Worm (Caenorhabditis elegans) whole organism, late embryonic: ENCODE results near the gene F59F3.6.

Experiments used
- Y22D7AL.16 ChIP-seq: sonication (generic microtip); optimal IDR thresholded peaks from 2 replicates; lab custom pipeline; 2016; ENCODE audit warnings: missing genetic modification characterization, missing compliant biosample characterization
- ahr-1 ChIP-seq: sonication (generic microtip); optimal IDR thresholded peaks from 2 replicates; lab custom pipeline; 2016; ENCODE audit warnings: missing genetic modification characterization, missing compliant biosample characterization
- ceh-2 ChIP-seq: sonication (generic microtip); optimal IDR thresholded peaks from 2 replicates; lab custom pipeline; 2016; ENCODE audit warnings: missing genotype, missing genetic modification characterization, missing compliant biosample characterization
- ceh-24 ChIP-seq: sonication (generic microtip); optimal IDR thresholded peaks from 2 replicates; lab custom pipeline; 2016; ENCODE audit warnings: mild to moderate bottlenecking, missing genetic modification characterization, missing compliant biosample characterization
- ceh-30 ChIP-seq: fragments of 150-350 bp; optimal IDR thresholded peaks from 2 replicates; lab custom pipeline; 2014; ENCODE audit warnings: missing biosample characterization, missing genetic modification characterization
- ceh-31 ChIP-seq: sonication (generic microtip); optimal IDR thresholded peaks from 2 replicates; lab custom pipeline; 2016; ENCODE audit warnings: missing genetic modification characterization, missing compliant biosample characterization
- ceh-45 ChIP-seq: fragments of 200-800 bp; sonication (Bioruptor generic); IDR thresholded peaks from 2 replicates; pipeline ENCODE4 v1.3.6; 2022; ENCODE audit warnings: missing genetic modification reagents, missing genetic modification characterization, missing compliant biosample characterization
- ceh-48 ChIP-seq: sonication (generic microtip); optimal IDR thresholded peaks from 2 replicates; lab custom pipeline; 2016; ENCODE audit warnings: missing genetic modification characterization, inconsistent platforms, missing compliant biosample characterization
- ceh-6 ChIP-seq: fragments of 200-800 bp; sonication (Bioruptor generic); optimal IDR thresholded peaks from 2 replicates; lab custom pipeline; 2018; ENCODE audit warnings: mild to moderate bottlenecking, missing genetic modification characterization, missing compliant biosample characterization
- ceh-9 ChIP-seq: sonication (generic microtip); optimal IDR thresholded peaks from 2 replicates; lab custom pipeline; 2016; ENCODE audit warnings: mild to moderate bottlenecking, missing genetic modification characterization, inconsistent platforms, missing compliant biosample characterization
- elt-2 ChIP-seq: sonication (generic microtip); optimal IDR thresholded peaks from 2 replicates; lab custom pipeline; 2016; ENCODE audit warnings: missing genetic modification reagents, missing genetic modification characterization, missing compliant biosample characterization
- ets-4 ChIP-seq: sonication (generic microtip); optimal IDR thresholded peaks from 2 replicates; lab custom pipeline; 2016; ENCODE audit warnings: missing genetic modification characterization, missing compliant biosample characterization
- eyg-1 ChIP-seq: sonication (generic microtip); optimal IDR thresholded peaks from 2 replicates; lab custom pipeline; 2016; ENCODE audit warnings: missing genotype, missing genetic modification characterization, missing compliant biosample characterization
- fkh-10 ChIP-seq: fragments of 150-350 bp; optimal IDR thresholded peaks from 2 replicates; lab custom pipeline; 2014; ENCODE audit warnings: missing biosample characterization, missing genetic modification reagents, missing genetic modification characterization
- gmeb-2 ChIP-seq: sonication (generic microtip); optimal IDR thresholded peaks from 2 replicates; lab custom pipeline; 2016; ENCODE audit warnings: missing genetic modification characterization, inconsistent platforms, missing compliant biosample characterization
- hlh-15 ChIP-seq: sonication (generic microtip); optimal IDR thresholded peaks from 2 replicates; lab custom pipeline; 2016; ENCODE audit warnings: missing genetic modification characterization, missing compliant biosample characterization
- hlh-30 ChIP-seq: sonication (generic microtip); optimal IDR thresholded peaks from 2 replicates; lab custom pipeline; 2017; ENCODE audit warnings: antibody characterized with exemption, missing genetic modification characterization, missing compliant biosample characterization; ENCODE audit not compliant: insufficient read depth
- hlh-6 ChIP-seq: sonication (generic microtip); optimal IDR thresholded peaks from 2 replicates; lab custom pipeline; 2016; ENCODE audit warnings: missing genotype, missing genetic modification characterization, missing compliant biosample characterization
- hlh-8 ChIP-seq: sonication (generic microtip); optimal IDR thresholded peaks from 2 replicates; lab custom pipeline; 2016; ENCODE audit warnings: missing genotype, missing genetic modification characterization, missing compliant biosample characterization
- lim-6 ChIP-seq: sonication (generic microtip); optimal IDR thresholded peaks from 2 replicates; lab custom pipeline; 2016; ENCODE audit warnings: missing genetic modification characterization, missing compliant biosample characterization
- lin-11 ChIP-seq: fragments of 200-800 bp; sonication (Bioruptor generic); optimal IDR thresholded peaks from 2 replicates; lab custom pipeline; 2018; ENCODE audit warnings: mild to moderate bottlenecking, missing genetic modification characterization, missing compliant biosample characterization
- madf-2 ChIP-seq: sonication (generic microtip); optimal IDR thresholded peaks from 2 replicates; lab custom pipeline; 2017; ENCODE audit warnings: missing genetic modification characterization, missing compliant biosample characterization
- mec-3 ChIP-seq: sonication (generic microtip); optimal IDR thresholded peaks from 2 replicates; lab custom pipeline; 2016; ENCODE audit warnings: borderline replicate concordance, missing genetic modification characterization, missing compliant biosample characterization
- nfya-1 ChIP-seq: sonication (generic microtip); optimal IDR thresholded peaks from 2 replicates; lab custom pipeline; 2017; ENCODE audit warnings: missing genetic modification characterization, mild to moderate bottlenecking, missing compliant biosample characterization, antibody characterized with exemption, moderate library complexity
- nhr-11 ChIP-seq: fragments of 150-350 bp; optimal IDR thresholded peaks from 2 replicates; lab custom pipeline; 2014; ENCODE audit warnings: missing biosample characterization, missing genetic modification characterization
- nhr-232 ChIP-seq: sonication (generic microtip); optimal IDR thresholded peaks from 2 replicates; lab custom pipeline; 2016; ENCODE audit warnings: missing genetic modification characterization, missing compliant biosample characterization
- npax-4 ChIP-seq: sonication (generic microtip); optimal IDR thresholded peaks from 2 replicates; lab custom pipeline; 2016; ENCODE audit warnings: missing genetic modification characterization, missing compliant biosample characterization
- pat-9 ChIP-seq: fragments of 200-800 bp; sonication (Bioruptor generic); optimal IDR thresholded peaks from 2 replicates; lab custom pipeline; 2018; ENCODE audit warnings: mild to moderate bottlenecking, missing genetic modification characterization, moderate library complexity, missing compliant biosample characterization
- pha-2 ChIP-seq: sonication (generic microtip); optimal IDR thresholded peaks from 2 replicates; lab custom pipeline; 2017; ENCODE audit warnings: mild to moderate bottlenecking, missing genetic modification characterization, missing compliant biosample characterization
- pha-4 ChIP-seq: fragments of 150-350 bp; optimal IDR thresholded peaks from 2 replicates; lab custom pipeline; 2018; ENCODE audit warnings: missing biosample characterization, missing genetic modification reagents, missing genetic modification characterization
- pqm-1 ChIP-seq: sonication (generic microtip); optimal IDR thresholded peaks from 2 replicates; lab custom pipeline; 2016; ENCODE audit warnings: missing genetic modification characterization, missing compliant biosample characterization
- sdc-2 ChIP-seq: sonication (generic microtip); optimal IDR thresholded peaks from 2 replicates; lab custom pipeline; 2016; ENCODE audit warnings: missing genotype, missing genetic modification characterization, missing compliant biosample characterization
- sox-4 ChIP-seq: sonication (generic microtip); optimal IDR thresholded peaks from 2 replicates; lab custom pipeline; 2017; ENCODE audit warnings: mild to moderate bottlenecking, missing genetic modification characterization, inconsistent platforms, missing compliant biosample characterization
- unc-42 ChIP-seq: sonication (generic microtip); optimal IDR thresholded peaks from 2 replicates; lab custom pipeline; 2016; ENCODE audit warnings: missing genotype, missing genetic modification characterization, missing compliant biosample characterization
- unc-55 ChIP-seq: sonication (generic microtip); optimal IDR thresholded peaks from 2 replicates; lab custom pipeline; 2017; ENCODE audit warnings: missing biosample characterization, missing genetic modification reagents, missing genetic modification characterization
- zip-5 ChIP-seq: sonication (generic microtip); optimal IDR thresholded peaks from 2 replicates; lab custom pipeline; 2016; ENCODE audit warnings: missing genetic modification characterization, missing compliant biosample characterization

Gene F59F3.6

ce11 chrX:10970629-10971028 lies 28.4 kb downstream of the F59F3.6 start, which contains the start of gene K09C8.8:
Gene K09C8.8 (plus strand): TSS chrX:10970929.
- no peak for TF ChIP-seq pha-4 (tag; lab: Kevin White, UChicago)
- no peak for TF ChIP-seq eyg-1 (tag; lab: Kevin White, UChicago)
- no peak for TF ChIP-seq sox-4
- TF ChIP-seq ceh-31 (tag; lab: Kevin White, UChicago): no peak
- TF ChIP-seq pat-9 (tag; lab: Kevin White, UChicago): no peak
- no peak for TF ChIP-seq ceh-6 (GFP tag; lab: Kevin White, UChicago)
- no peak for TF ChIP-seq unc-55
- no peak for TF ChIP-seq elt-2 (tag; lab: Kevin White, UChicago)
- TF ChIP-seq ceh-9: no peak
- no peak for TF ChIP-seq zip-5 (tag; lab: Kevin White, UChicago)
- no peak for TF ChIP-seq ceh-30 (tag; lab: Kevin White, UChicago)
- TF ChIP-seq hlh-6: no peak
- no peak for TF ChIP-seq pha-2 (tag; lab: Kevin White, UChicago)
- TF ChIP-seq sdc-2 (tag; lab: Kevin White, UChicago): no peak
- no peak for TF ChIP-seq nhr-232 (tag; lab: Kevin White, UChicago)
- TF ChIP-seq hlh-8: no peak
- TF ChIP-seq nhr-11 (tag; lab: Kevin White, UChicago): no peak
- no peak for TF ChIP-seq mec-3 (tag; lab: Kevin White, UChicago)
- no peak for TF ChIP-seq pqm-1 (tag; lab: Kevin White, UChicago)

- TF ChIP-seq mec-3 (tag; lab: Kevin White, UChicago) (no peak), ceh-2 (tag; lab: Kevin White, UChicago) (no peak), ceh-45 (no peak), ahr-1 (tag; lab: Kevin White, UChicago) (no peak), Y22D7AL.16 (tag; lab: Kevin White, UChicago) (no peak), lim-6 (tag; lab: Kevin White, UChicago) (no peak), pqm-1 (tag; lab: Kevin White, UChicago) (no peak), ets-4 (tag; lab: Kevin White, UChicago) (no peak), hlh-15 (tag; lab: Kevin White, UChicago) (no peak), pha-2 (tag; lab: Kevin White, UChicago) (no peak), hlh-8 (no peak), hlh-6 (no peak), ceh-48 (tag; lab: Kevin White, UChicago) (no peak), lin-11 (no peak), pat-9 (tag; lab: Kevin White, UChicago) (no peak)
These were observed 31.4 kb downstream of the F59F3.6 start, which contains the start of gene K09C8.9 for ce11 chrX:10967698-10968097. Gene K09C8.9 (minus strand): TSS chrX:10967798.

ce11 chrX:10966251-10966650 lies 32.8 kb downstream of the F59F3.6 start, which contains the start of gene lge-1:
Gene lge-1 (plus strand): TSS chrX:10966551.
- TF ChIP-seq nfya-1 (tag; lab: Kevin White, UChicago) (no peak), ceh-6 (GFP tag; lab: Kevin White, UChicago) (no peak), fkh-10 (GFP tag; lab: Kevin White, UChicago) (no peak), ceh-2 (tag; lab: Kevin White, UChicago) (no peak), hlh-30 (tag; lab: Kevin White, UChicago) (no peak), lin-11 (no peak), ceh-24 (tag; lab: Kevin White, UChicago) (no peak), madf-2 (no peak), gmeb-2 (tag; lab: Kevin White, UChicago) (no peak)
- TF ChIP-seq, all 69 proteins: peak for 0

ce11 chrX:10965508-10965907 lies 33.6 kb downstream of the F59F3.6 start:
- TF ChIP-seq pha-4 (tag; lab: Kevin White, UChicago) (no peak), unc-42 (tag; lab: Kevin White, UChicago) (peak; percentile 60), ahr-1 (tag; lab: Kevin White, UChicago) (no peak), npax-4 (tag; lab: Kevin White, UChicago) (no peak)
